Fruit fly (Drosophila melanogaster) whole organism, pupa: ENCODE data around the gene CG9356.

Source experiments
- CG10348 ChIP-seq: fragments of 200-800 bp; sonication (Bioruptor generic); IDR thresholded peaks from 2 replicates; pipeline ENCODE4 v1.3.6; 2022; ENCODE audit warnings: missing biosample characterization, missing genetic modification characterization
- CG12605 ChIP-seq: fragments of 200-800 bp; sonication (Bioruptor generic); IDR thresholded peaks from 2 replicates; pipeline ENCODE4 v1.3.6; 2022; ENCODE audit warnings: missing biosample characterization, missing genetic modification characterization
- CG13204 ChIP-seq: fragments of 200-800 bp; sonication (Bioruptor generic); optimal IDR thresholded peaks from 2 replicates; lab custom pipeline; 2018; ENCODE audit warnings: missing biosample characterization, mild to moderate bottlenecking, missing genetic modification characterization, moderate library complexity
- CG14655 ChIP-seq: fragments of 200-800 bp; sonication (Bioruptor generic); optimal IDR thresholded peaks from 3 replicates; lab custom pipeline; 2017; ENCODE audit warnings: mild to moderate bottlenecking, missing biosample characterization, missing genetic modification reagents, missing genetic modification characterization
- CG15710 ChIP-seq: fragments of 200-800 bp; sonication (Bioruptor generic); optimal IDR thresholded peaks from 2 replicates; lab custom pipeline; 2018; ENCODE audit warnings: missing biosample characterization, mild to moderate bottlenecking, missing genetic modification characterization, moderate library complexity
- CG17806 ChIP-seq: fragments of 200-800 bp; sonication (Bioruptor generic); optimal IDR thresholded peaks from 2 replicates; lab custom pipeline; 2018; ENCODE audit warnings: missing biosample characterization, mild to moderate bottlenecking, missing genetic modification characterization, moderate library complexity
- CG32121 ChIP-seq: fragments of 200-800 bp; sonication (Bioruptor generic); IDR thresholded peaks from 2 replicates; pipeline ENCODE4 v1.3.6; 2022; ENCODE audit warnings: missing biosample characterization, missing genetic modification characterization
- CG34367 ChIP-seq: fragments of 200-800 bp; sonication (Bioruptor generic); optimal IDR thresholded peaks from 2 replicates; lab custom pipeline; 2018; ENCODE audit warnings: missing biosample characterization, mild to moderate bottlenecking, missing genetic modification characterization
- CG4496 ChIP-seq: fragments of 200-800 bp; sonication (Bioruptor generic); IDR thresholded peaks from 3 replicates; pipeline ENCODE4 v1.3.6; 2022; ENCODE audit warnings: missing biosample characterization, missing genetic modification characterization
- CG8159 ChIP-seq: fragments of 200-800 bp; sonication (Bioruptor generic); optimal IDR thresholded peaks from 3 replicates; lab custom pipeline; 2018; ENCODE audit warnings: missing biosample characterization, mild to moderate bottlenecking, missing genetic modification characterization, moderate library complexity
- CG8301 ChIP-seq: fragments of 200-800 bp; sonication (Bioruptor generic); optimal IDR thresholded peaks from 2 replicates; lab custom pipeline; 2018; ENCODE audit warnings: missing biosample characterization, mild to moderate bottlenecking, missing genetic modification characterization
- CG9948 ChIP-seq: fragments of 200-800 bp; sonication (Bioruptor generic); optimal IDR thresholded peaks from 2 replicates; lab custom pipeline; 2018; ENCODE audit warnings: missing biosample characterization, mild to moderate bottlenecking, missing genetic modification characterization, moderate library complexity
- D1 ChIP-seq: fragments of 200-800 bp; sonication (Bioruptor generic); optimal IDR thresholded peaks from 2 replicates; lab custom pipeline; 2018; ENCODE audit warnings: missing biosample characterization, mild to moderate bottlenecking, missing genetic modification characterization, moderate library complexity
- EcR ChIP-seq: fragments of 200-800 bp; sonication (Bioruptor generic); optimal IDR thresholded peaks from 3 replicates; lab custom pipeline; 2019; ENCODE audit warnings: missing biosample characterization, missing genetic modification characterization, mild to moderate bottlenecking, moderate library complexity, missing genetic modification reagents
- Ets98B ChIP-seq: fragments of 200-800 bp; sonication (Bioruptor generic); IDR thresholded peaks from 2 replicates; pipeline ENCODE4 v1.3.6; 2022; ENCODE audit warnings: missing biosample characterization, missing genetic modification characterization
- Pif1A ChIP-seq: fragments of 200-800 bp; sonication (Bioruptor generic); optimal IDR thresholded peaks from 3 replicates; lab custom pipeline; 2016; ENCODE audit warnings: missing biosample characterization, missing genetic modification characterization
- Pif1B ChIP-seq: fragments of 200-800 bp; sonication (Bioruptor generic); optimal IDR thresholded peaks from 3 replicates; lab custom pipeline; 2016; ENCODE audit warnings: missing biosample characterization, missing genetic modification characterization
- Snoo ChIP-seq: fragments of 200-800 bp; sonication (Bioruptor generic); optimal IDR thresholded peaks from 3 replicates; lab custom pipeline; 2017; ENCODE audit warnings: missing biosample characterization, mild to moderate bottlenecking, missing genetic modification characterization, inconsistent platforms
- fd96Ca ChIP-seq: fragments of 200-800 bp; sonication (Bioruptor generic); IDR thresholded peaks from 3 replicates; pipeline ENCODE4 v1.3.6; 2022; ENCODE audit warnings: missing biosample characterization, missing genetic modification characterization
- gl ChIP-seq: fragments of 200-800 bp; sonication (Bioruptor generic); optimal IDR thresholded peaks from 2 replicates; lab custom pipeline; 2018; ENCODE audit warnings: missing biosample characterization, mild to moderate bottlenecking, missing genetic modification characterization
- rn ChIP-seq: fragments of 200-800 bp; sonication (Bioruptor generic); IDR thresholded peaks from 2 replicates; pipeline ENCODE4 v1.3.6; 2022; ENCODE audit warnings: missing biosample characterization, missing genetic modification characterization

Gene CG9356

dm6 chr3R:9393542-9394025 is 10.5 kb downstream of the CG9356 start:
- TF ChIP-seq EcR (GFP tag; lab: Kevin White, UChicago) (peak; percentile 73), CG13204 (GFP tag; lab: Kevin White, UChicago) (peak; percentile 93), CG8159 (peak; percentile 96), Pif1B (GFP tag; lab: Kevin White, UChicago) (peak; percentile 95), gl (tag; lab: Kevin White, UChicago) (peak; percentile 95), CG17806 (tag; lab: Kevin White, UChicago) (peak; percentile 97), D1 (tag; lab: Kevin White, UChicago) (peak; percentile 89), rn (GFP tag; lab: Robert Waterston, UW) (peak; percentile 87), CG12605 (peak; percentile 97), CG15710 (tag; lab: Kevin White, UChicago) (peak; percentile 97), fd96Ca (GFP tag; lab: Robert Waterston, UW) (peak; percentile 97), CG10348 (GFP tag; lab: Robert Waterston, UW) (peak; percentile 58), CG9948 (peak; percentile 97), Pif1A (GFP tag; lab: Kevin White, UChicago) (peak; percentile 95), CG14655 (GFP tag; lab: Kevin White, UChicago) (peak; percentile 99), CG4496 (GFP tag; lab: Robert Waterston, UW) (peak; percentile 98), CG34367 (tag; lab: Kevin White, UChicago) (peak; percentile 97), Snoo (tag; lab: Kevin White, UChicago) (peak; percentile 92), CG8301 (tag; lab: Kevin White, UChicago) (peak; percentile 99), CG32121 (GFP tag; lab: Robert Waterston, UW) (peak; percentile 90), Ets98B (GFP tag; lab: Robert Waterston, UW) (peak; percentile 95)

- TF ChIP-seq CG15710 (tag; lab: Kevin White, UChicago) (no peak), CG8301 (tag; lab: Kevin White, UChicago) (no peak), CG8159 (no peak), CG32121 (GFP tag; lab: Robert Waterston, UW) (no peak), EcR (GFP tag; lab: Kevin White, UChicago) (peak; percentile 23), gl (tag; lab: Kevin White, UChicago) (no peak)
These were observed 11.6 kb downstream of the CG9356 start for dm6 chr3R:9392421-9392820.

dm6 chr3R:9390201-9390600 is 13.9 kb downstream of the CG9356 start:
- TF ChIP-seq gl (tag; lab: Kevin White, UChicago) (no peak), rn (GFP tag; lab: Robert Waterston, UW) (no peak), CG9948 (no peak), CG8159 (no peak), CG34367 (tag; lab: Kevin White, UChicago) (no peak), CG15710 (tag; lab: Kevin White, UChicago) (no peak), CG8301 (tag; lab: Kevin White, UChicago) (no peak), EcR (GFP tag; lab: Kevin White, UChicago) (no peak), CG12605 (no peak), Pif1A (GFP tag; lab: Kevin White, UChicago) (no peak)

- no peak for TF ChIP-seq CG10348 (GFP tag; lab: Robert Waterston, UW)
- TF ChIP-seq CG17806 (tag; lab: Kevin White, UChicago) = peak; percentile 45
- TF ChIP-seq D1 (tag; lab: Kevin White, UChicago) = no peak
- peak; percentile 63; the same call in 1 of the 3 replicates for TF ChIP-seq CG4496 (GFP tag; lab: Robert Waterston, UW)
- TF ChIP-seq gl (tag; lab: Kevin White, UChicago) = peak; percentile 88
- TF ChIP-seq CG9948 = peak; percentile 6
- no peak for TF ChIP-seq Snoo (tag; lab: Kevin White, UChicago)
- TF ChIP-seq EcR (GFP tag; lab: Kevin White, UChicago) = peak; percentile 85
- peak; percentile 50 for TF ChIP-seq CG14655 (GFP tag; lab: Kevin White, UChicago)
- no peak for TF ChIP-seq rn (GFP tag; lab: Robert Waterston, UW)
- peak; percentile 39 for TF ChIP-seq CG32121 (GFP tag; lab: Robert Waterston, UW)
- TF ChIP-seq Pif1A (GFP tag; lab: Kevin White, UChicago) = peak; percentile 61
- TF ChIP-seq CG12605 = peak; percentile 58
- TF ChIP-seq CG34367 (tag; lab: Kevin White, UChicago) = peak; percentile 53
- no peak for TF ChIP-seq fd96Ca (GFP tag; lab: Robert Waterston, UW)
- TF ChIP-seq CG15710 (tag; lab: Kevin White, UChicago) = peak; percentile 51
- peak; percentile 49 for TF ChIP-seq Ets98B (GFP tag; lab: Robert Waterston, UW)
- peak; percentile 56 for TF ChIP-seq CG8159
- TF ChIP-seq CG13204 (GFP tag; lab: Kevin White, UChicago) = peak; percentile 82
- TF ChIP-seq Pif1B (GFP tag; lab: Kevin White, UChicago) = peak; percentile 53
- TF ChIP-seq CG8301 (tag; lab: Kevin White, UChicago) = peak; percentile 16
- TF ChIP-seq, all 21 proteins: peak for 16
These were observed 15.1 kb downstream of the CG9356 start for dm6 chr3R:9388972-9389371.

dm6 chr3R:9388321-9388720 is 15.7 kb downstream of the CG9356 start:
- TF ChIP-seq CG34367 (tag; lab: Kevin White, UChicago) (no peak), CG12605 (no peak), CG10348 (GFP tag; lab: Robert Waterston, UW) (no peak), CG14655 (GFP tag; lab: Kevin White, UChicago) (no peak), Snoo (tag; lab: Kevin White, UChicago) (no peak), CG15710 (tag; lab: Kevin White, UChicago) (no peak), CG17806 (tag; lab: Kevin White, UChicago) (no peak), CG9948 (no peak), Pif1A (GFP tag; lab: Kevin White, UChicago) (no peak), fd96Ca (GFP tag; lab: Robert Waterston, UW) (no peak), Pif1B (GFP tag; lab: Kevin White, UChicago) (no peak), EcR (GFP tag; lab: Kevin White, UChicago) (no peak)
